Worm (Caenorhabditis elegans) whole organism, late embryonic: ENCODE measurements around the gene dim-1.

Source experiments
- C08G9.2 ChIP-seq: sonication (generic microtip); optimal IDR thresholded peaks from 2 replicates; lab custom pipeline; 2016; ENCODE audit warnings: mild to moderate bottlenecking, missing genetic modification characterization, moderate library complexity, missing compliant biosample characterization
- K02D7.2 ChIP-seq: sonication (generic microtip); optimal IDR thresholded peaks from 2 replicates; lab custom pipeline; 2017; ENCODE audit warnings: mild to moderate bottlenecking, missing genetic modification characterization, missing compliant biosample characterization
- K09A11.1 ChIP-seq: sonication (generic microtip); optimal IDR thresholded peaks from 2 replicates; lab custom pipeline; 2017; ENCODE audit warnings: antibody characterized with exemption, mild to moderate bottlenecking, missing genetic modification characterization, missing compliant biosample characterization; ENCODE audit not compliant: insufficient read depth
- T23F11.4 ChIP-seq: fragments of 200-800 bp; sonication (Bioruptor generic); optimal IDR thresholded peaks from 2 replicates; lab custom pipeline; 2018; ENCODE audit warnings: mild to moderate bottlenecking, missing genetic modification characterization, missing compliant biosample characterization
- Y22D7AL.16 ChIP-seq: sonication (generic microtip); optimal IDR thresholded peaks from 2 replicates; lab custom pipeline; 2016; ENCODE audit warnings: missing genetic modification characterization, missing compliant biosample characterization
- ahr-1 ChIP-seq: sonication (generic microtip); optimal IDR thresholded peaks from 2 replicates; lab custom pipeline; 2016; ENCODE audit warnings: missing genetic modification characterization, missing compliant biosample characterization
- ama-1 ChIP-seq: fragments of 150-350 bp; optimal IDR thresholded peaks from 2 replicates; lab custom pipeline; 2014
- ceh-14 ChIP-seq: sonication (generic microtip); optimal IDR thresholded peaks from 2 replicates; lab custom pipeline; 2016; ENCODE audit warnings: missing genotype, missing genetic modification characterization, missing compliant biosample characterization
- ceh-18 ChIP-seq: sonication (generic microtip); optimal IDR thresholded peaks from 2 replicates; lab custom pipeline; 2016; ENCODE audit warnings: missing genetic modification characterization, missing compliant biosample characterization
- ceh-22 ChIP-seq: sonication (generic microtip); optimal IDR thresholded peaks from 2 replicates; lab custom pipeline; 2017; ENCODE audit warnings: missing biosample characterization, missing genetic modification characterization
- ceh-30 ChIP-seq: fragments of 150-350 bp; optimal IDR thresholded peaks from 2 replicates; lab custom pipeline; 2014; ENCODE audit warnings: missing biosample characterization, missing genetic modification characterization
- ceh-31 ChIP-seq: sonication (generic microtip); optimal IDR thresholded peaks from 2 replicates; lab custom pipeline; 2016; ENCODE audit warnings: missing genetic modification characterization, missing compliant biosample characterization
- ceh-45 ChIP-seq: fragments of 200-800 bp; sonication (Bioruptor generic); IDR thresholded peaks from 2 replicates; pipeline ENCODE4 v1.3.6; 2022; ENCODE audit warnings: missing genetic modification reagents, missing genetic modification characterization, missing compliant biosample characterization
- ceh-48 ChIP-seq: sonication (generic microtip); optimal IDR thresholded peaks from 2 replicates; lab custom pipeline; 2016; ENCODE audit warnings: missing genetic modification characterization, inconsistent platforms, missing compliant biosample characterization
- che-1 ChIP-seq: sonication (generic microtip); optimal IDR thresholded peaks from 2 replicates; lab custom pipeline; 2016; ENCODE audit warnings: mild to moderate bottlenecking, missing genetic modification characterization, missing compliant biosample characterization
- elt-2 ChIP-seq: sonication (generic microtip); optimal IDR thresholded peaks from 2 replicates; lab custom pipeline; 2016; ENCODE audit warnings: missing genetic modification reagents, missing genetic modification characterization, missing compliant biosample characterization
- elt-4 ChIP-seq: sonication (generic microtip); optimal IDR thresholded peaks from 2 replicates; lab custom pipeline; 2016; ENCODE audit warnings: missing genetic modification characterization, missing compliant biosample characterization
- ets-4 ChIP-seq: sonication (generic microtip); optimal IDR thresholded peaks from 2 replicates; lab custom pipeline; 2016; ENCODE audit warnings: missing genetic modification characterization, missing compliant biosample characterization
- eyg-1 ChIP-seq: sonication (generic microtip); optimal IDR thresholded peaks from 2 replicates; lab custom pipeline; 2016; ENCODE audit warnings: missing genotype, missing genetic modification characterization, missing compliant biosample characterization
- fkh-10 ChIP-seq: fragments of 150-350 bp; optimal IDR thresholded peaks from 2 replicates; lab custom pipeline; 2014; ENCODE audit warnings: missing biosample characterization, missing genetic modification reagents, missing genetic modification characterization
- fkh-6 ChIP-seq: sonication (generic microtip); optimal IDR thresholded peaks from 2 replicates; lab custom pipeline; 2016; ENCODE audit warnings: missing genetic modification characterization, missing compliant biosample characterization
- gmeb-2 ChIP-seq: sonication (generic microtip); optimal IDR thresholded peaks from 2 replicates; lab custom pipeline; 2016; ENCODE audit warnings: missing genetic modification characterization, inconsistent platforms, missing compliant biosample characterization
- hlh-13 ChIP-seq: fragments of 200-800 bp; sonication (Bioruptor generic); optimal IDR thresholded peaks from 2 replicates; lab custom pipeline; 2018; ENCODE audit warnings: mild to moderate bottlenecking, missing genetic modification characterization, missing compliant biosample characterization
- hlh-15 ChIP-seq: sonication (generic microtip); optimal IDR thresholded peaks from 2 replicates; lab custom pipeline; 2016; ENCODE audit warnings: missing genetic modification characterization, missing compliant biosample characterization
- hlh-8 ChIP-seq: sonication (generic microtip); optimal IDR thresholded peaks from 2 replicates; lab custom pipeline; 2016; ENCODE audit warnings: missing genotype, missing genetic modification characterization, missing compliant biosample characterization
- lim-6 ChIP-seq: sonication (generic microtip); optimal IDR thresholded peaks from 2 replicates; lab custom pipeline; 2016; ENCODE audit warnings: missing genetic modification characterization, missing compliant biosample characterization
- lin-11 ChIP-seq: fragments of 200-800 bp; sonication (Bioruptor generic); optimal IDR thresholded peaks from 2 replicates; lab custom pipeline; 2018; ENCODE audit warnings: mild to moderate bottlenecking, missing genetic modification characterization, missing compliant biosample characterization
- madf-2 ChIP-seq: sonication (generic microtip); optimal IDR thresholded peaks from 2 replicates; lab custom pipeline; 2017; ENCODE audit warnings: missing genetic modification characterization, missing compliant biosample characterization
- mec-3 ChIP-seq: sonication (generic microtip); optimal IDR thresholded peaks from 2 replicates; lab custom pipeline; 2016; ENCODE audit warnings: borderline replicate concordance, missing genetic modification characterization, missing compliant biosample characterization
- nhr-232 ChIP-seq: sonication (generic microtip); optimal IDR thresholded peaks from 2 replicates; lab custom pipeline; 2016; ENCODE audit warnings: missing genetic modification characterization, missing compliant biosample characterization
- pag-3 ChIP-seq: sonication (generic microtip); optimal IDR thresholded peaks from 2 replicates; lab custom pipeline; 2016; ENCODE audit warnings: missing compliant biosample characterization, missing genetic modification characterization, borderline replicate concordance
- pat-9 ChIP-seq: fragments of 200-800 bp; sonication (Bioruptor generic); optimal IDR thresholded peaks from 2 replicates; lab custom pipeline; 2018; ENCODE audit warnings: mild to moderate bottlenecking, missing genetic modification characterization, moderate library complexity, missing compliant biosample characterization
- pax-1 ChIP-seq: fragments of 150-350 bp; optimal IDR thresholded peaks from 2 replicates; lab custom pipeline; 2014; ENCODE audit warnings: missing biosample characterization, missing genetic modification characterization
- pha-2 ChIP-seq: sonication (generic microtip); optimal IDR thresholded peaks from 2 replicates; lab custom pipeline; 2017; ENCODE audit warnings: mild to moderate bottlenecking, missing genetic modification characterization, missing compliant biosample characterization
- pqm-1 ChIP-seq: sonication (generic microtip); optimal IDR thresholded peaks from 2 replicates; lab custom pipeline; 2016; ENCODE audit warnings: missing genetic modification characterization, missing compliant biosample characterization
- sdc-2 ChIP-seq: sonication (generic microtip); optimal IDR thresholded peaks from 2 replicates; lab custom pipeline; 2016; ENCODE audit warnings: missing genotype, missing genetic modification characterization, missing compliant biosample characterization
- syd-9 ChIP-seq: sonication (generic microtip); optimal IDR thresholded peaks from 2 replicates; lab custom pipeline; 2016; ENCODE audit warnings: mild to moderate bottlenecking, missing genetic modification characterization, moderate library complexity, missing compliant biosample characterization
- tbx-7 ChIP-seq: sonication (generic microtip); optimal IDR thresholded peaks from 2 replicates; lab custom pipeline; 2016; ENCODE audit warnings: missing genotype, missing genetic modification characterization, missing compliant biosample characterization
- unc-3 ChIP-seq, 2 experiments: fragments of 200-800 bp in 1 of 2; sonication (Bioruptor generic) in 1 of 2; sonication (generic microtip) in 1 of 2; conservative IDR thresholded peaks in 1 of 2; optimal IDR thresholded peaks in 1 of 2; 2 replicates each; pipeline versions ENCODE4 v1.3.6 to Lab custom; 2016 to 2022; ENCODE audit warnings: missing compliant biosample characterization in 2 of 2, missing genetic modification characterization in 2 of 2, missing genetic modification reagents in 1 of 2
- unc-42 ChIP-seq: sonication (generic microtip); optimal IDR thresholded peaks from 2 replicates; lab custom pipeline; 2016; ENCODE audit warnings: missing genotype, missing genetic modification characterization, missing compliant biosample characterization
- unc-55 ChIP-seq: sonication (generic microtip); optimal IDR thresholded peaks from 2 replicates; lab custom pipeline; 2017; ENCODE audit warnings: missing biosample characterization, missing genetic modification reagents, missing genetic modification characterization
- unc-86 ChIP-seq: sonication (generic microtip); optimal IDR thresholded peaks from 2 replicates; lab custom pipeline; 2016; ENCODE audit warnings: missing genetic modification characterization, missing compliant biosample characterization
- zip-5 ChIP-seq: sonication (generic microtip); optimal IDR thresholded peaks from 2 replicates; lab custom pipeline; 2016; ENCODE audit warnings: missing genetic modification characterization, missing compliant biosample characterization
- ztf-16 ChIP-seq: sonication (generic microtip); optimal IDR thresholded peaks from 2 replicates; lab custom pipeline; 2017; ENCODE audit warnings: missing genetic modification characterization, missing compliant biosample characterization

Gene dim-1

DNA sequence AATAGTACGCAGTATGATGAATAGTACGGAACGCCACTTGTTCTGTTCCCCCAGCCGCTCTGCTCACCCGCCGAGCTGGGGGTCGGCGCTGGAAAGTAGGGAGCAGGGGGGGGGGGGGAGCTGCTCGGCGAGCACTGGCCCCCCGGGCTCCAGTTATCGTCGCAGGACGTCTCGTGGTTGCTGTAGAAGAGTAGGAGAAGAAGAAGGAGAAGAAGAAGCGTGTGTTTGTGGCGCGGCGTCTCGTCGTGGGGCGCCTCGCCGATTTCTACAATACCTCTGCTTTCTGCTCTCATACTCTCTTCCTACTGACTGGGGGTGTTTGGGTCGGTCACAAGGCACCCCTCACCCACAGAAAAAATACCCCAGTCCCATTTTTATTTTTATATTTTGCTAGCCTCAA is 40.7 kb downstream of the dim-1 start:
- no peak for TF ChIP-seq C08G9.2 (tag; lab: Kevin White, UChicago)
- no peak for TF ChIP-seq hlh-8 (tag; lab: Kevin White, UChicago)
- TF ChIP-seq eyg-1: no peak
- TF ChIP-seq hlh-13 (GFP tag; lab: Kevin White, UChicago): no peak
- no peak for TF ChIP-seq madf-2
- no peak for TF ChIP-seq ceh-45 (GFP tag; lab: Robert Waterston, UW)
- TF ChIP-seq ama-1: no peak
- TF ChIP-seq pat-9 (tag; lab: Kevin White, UChicago): no peak

DNA sequence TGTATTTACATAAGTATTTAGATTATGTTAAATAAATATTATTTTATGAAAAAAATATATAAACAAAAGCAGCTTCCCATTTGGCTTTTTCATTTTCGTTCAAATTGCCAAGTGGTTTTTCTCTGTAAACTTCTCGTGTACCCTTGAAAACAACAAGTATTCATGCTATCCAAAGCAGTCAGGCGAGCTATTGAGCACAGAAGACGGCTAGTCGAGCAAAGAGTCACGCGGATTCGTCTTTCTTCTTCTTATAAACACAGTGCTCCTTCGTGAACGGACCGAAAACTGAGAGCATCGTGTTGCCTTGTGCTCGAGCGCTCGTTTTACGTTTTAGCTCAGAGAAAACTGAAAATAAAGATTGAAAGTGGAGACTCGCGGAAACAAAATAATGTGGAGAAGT is 42.1 kb downstream of the dim-1 start:
- TF ChIP-seq hlh-8 (tag; lab: Kevin White, UChicago) (no peak), T23F11.4 (GFP tag; lab: Kevin White, UChicago) (no peak), pax-1 (tag; lab: Kevin White, UChicago) (no peak), mec-3 (tag; lab: Kevin White, UChicago) (no peak), pha-2 (no peak), fkh-10 (GFP tag; lab: Kevin White, UChicago) (no peak), ceh-30 (tag; lab: Kevin White, UChicago) (no peak), unc-55 (GFP tag; lab: Kevin White, UChicago) (no peak), K02D7.2 (tag; lab: Kevin White, UChicago) (no peak), ahr-1 (no peak), ets-4 (tag; lab: Kevin White, UChicago) (no peak), ceh-22 (tag; lab: Kevin White, UChicago) (no peak), unc-86 (no peak), elt-2 (no peak), ceh-18 (tag; lab: Kevin White, UChicago) (no peak)

DNA sequence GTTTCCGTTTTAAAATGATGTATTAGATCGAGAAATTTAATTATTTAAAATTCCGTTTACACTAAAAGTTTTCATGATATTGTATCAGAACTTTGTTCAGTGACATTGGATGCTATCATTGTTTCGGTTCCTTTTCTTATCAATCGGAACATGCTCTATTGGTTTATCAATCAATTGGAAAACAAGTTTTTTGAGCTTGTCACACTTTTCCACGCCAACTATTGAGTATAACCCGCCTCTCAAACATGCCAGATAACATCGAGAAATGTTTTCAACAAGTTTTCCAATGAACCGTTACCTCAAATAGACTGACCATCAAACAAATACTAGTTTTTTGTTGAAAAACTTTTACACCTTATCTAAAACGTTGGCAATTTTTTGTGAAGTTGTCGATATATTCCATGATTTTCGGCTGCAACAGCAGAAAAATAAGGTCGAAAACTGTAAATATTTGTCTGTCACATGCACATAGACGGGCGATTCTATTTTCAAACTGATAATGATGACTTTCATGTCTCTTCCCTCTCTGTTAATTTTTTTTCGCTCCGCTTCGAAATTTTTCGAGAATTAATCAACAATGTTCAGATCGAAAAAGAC is 43.5 kb downstream of the dim-1 start, which contains the start of gene unk-1:
TSS of gene unk-1 (plus strand) at position 577 of the 597 bp plus-strand sequence.
- TF ChIP-seq pqm-1: no peak

DNA sequence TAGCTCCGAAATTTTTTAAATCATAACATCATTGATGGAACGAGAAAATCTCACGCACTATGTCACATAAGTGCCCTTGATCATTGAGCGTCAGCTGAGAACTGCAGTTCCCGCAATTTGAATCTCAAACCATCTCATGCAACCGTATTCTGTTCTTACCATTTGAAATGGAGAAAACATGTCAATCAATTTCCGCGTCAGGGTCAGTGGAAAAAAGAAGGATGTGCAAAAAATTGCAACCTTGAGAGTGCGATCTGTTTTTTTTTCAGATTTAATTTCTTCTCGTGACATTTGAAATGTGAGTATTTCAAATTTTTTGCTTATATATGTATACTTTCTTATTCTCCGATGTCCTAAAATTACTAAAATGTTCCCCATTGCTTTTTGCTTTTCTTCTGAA is 47.4 kb downstream of the dim-1 start:
- TF ChIP-seq che-1 (no peak), T23F11.4 (GFP tag; lab: Kevin White, UChicago) (no peak), ama-1 (no peak), ceh-22 (tag; lab: Kevin White, UChicago) (no peak), gmeb-2 (tag; lab: Kevin White, UChicago) (no peak), eyg-1 (no peak), K09A11.1 (tag; lab: Kevin White, UChicago) (no peak), elt-4 (no peak), lim-6 (no peak), pag-3 (no peak), nhr-232 (tag; lab: Kevin White, UChicago) (no peak), ceh-18 (tag; lab: Kevin White, UChicago) (no peak), unc-55 (GFP tag; lab: Kevin White, UChicago) (no peak), pqm-1 (no peak), hlh-13 (GFP tag; lab: Kevin White, UChicago) (no peak), unc-86 (no peak), sdc-2 (tag; lab: Kevin White, UChicago) (no peak), lin-11 (tag; lab: Kevin White, UChicago) (no peak), ztf-16 (tag; lab: Kevin White, UChicago) (no peak), hlh-15 (tag; lab: Kevin White, UChicago) (no peak)

DNA sequence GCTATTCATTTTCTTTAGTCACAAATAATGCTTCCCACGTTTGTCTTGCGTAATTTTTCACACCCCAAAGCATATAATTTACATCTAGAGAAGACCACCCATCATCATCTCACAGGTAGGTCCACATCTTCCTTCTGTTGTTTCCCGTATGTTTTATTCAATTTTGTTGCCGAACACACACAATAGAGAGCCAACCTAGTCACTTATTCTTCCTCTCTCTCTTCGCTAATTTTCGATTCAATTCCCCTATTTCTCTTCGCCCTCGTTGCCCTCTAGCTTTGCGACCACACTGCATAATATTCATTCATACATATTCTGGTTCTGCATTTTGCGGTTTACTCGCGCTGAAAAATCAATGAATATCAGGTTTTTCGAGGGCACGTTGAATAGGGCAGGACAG is 52.1 kb downstream of the dim-1 start:
- TF ChIP-seq ceh-18 (tag; lab: Kevin White, UChicago) (no peak), zip-5 (tag; lab: Kevin White, UChicago) (no peak), syd-9 (no peak), hlh-13 (GFP tag; lab: Kevin White, UChicago) (no peak), fkh-10 (GFP tag; lab: Kevin White, UChicago) (no peak), ceh-22 (tag; lab: Kevin White, UChicago) (no peak), Y22D7AL.16 (tag; lab: Kevin White, UChicago) (no peak), ceh-48 (tag; lab: Kevin White, UChicago) (peak; percentile 5), K09A11.1 (tag; lab: Kevin White, UChicago) (no peak), unc-3 (GFP tag; conservative IDR thresholded peaks at IDR 0.05; lab: Robert Waterston, UW) (no peak), unc-3 (tag; optimal IDR thresholded peaks at IDR 0.05; lab: Kevin White, UChicago) (no peak), pat-9 (tag; lab: Kevin White, UChicago) (no peak), ceh-14 (tag; lab: Kevin White, UChicago) (no peak), unc-42 (tag; lab: Kevin White, UChicago) (peak; percentile 11), fkh-6 (tag; lab: Kevin White, UChicago) (no peak), tbx-7 (no peak), ceh-31 (peak; percentile 71), unc-86 (no peak)
